Fruit fly (Drosophila melanogaster) whole organism, embryonic: ENCODE results near the gene CG6006.
A peak's percentile ranks its signal among the peaks of the same experiment; 100 is the strongest.

Source experiments
- Aef1 ChIP-seq: fragments of 200-800 bp; sonication (Bioruptor generic); IDR thresholded peaks from 3 replicates; pipeline ENCODE4 v1.3.6; 2022; ENCODE audit warnings: missing biosample characterization, missing genetic modification characterization
- BEAF-32 ChIP-seq: fragments of 200-800 bp; sonication (Bioruptor generic); optimal IDR thresholded peaks from 3 replicates; lab custom pipeline; 2017; ENCODE audit warnings: missing biosample characterization, missing genetic modification characterization, mild to moderate bottlenecking, moderate library complexity, missing genetic modification reagents
- Bdp1 ChIP-seq: fragments of 200-800 bp; sonication (Bioruptor generic); optimal IDR thresholded peaks from 3 replicates; lab custom pipeline; 2016; ENCODE audit warnings: missing biosample characterization, missing genetic modification characterization
- CG10209 ChIP-seq: fragments of 200-800 bp; sonication (Bioruptor generic); optimal IDR thresholded peaks from 3 replicates; lab custom pipeline; 2017; ENCODE audit warnings: missing biosample characterization, mild to moderate bottlenecking, missing genetic modification characterization, missing genetic modification reagents
- CG10267 ChIP-seq: fragments of 200-800 bp; sonication (Bioruptor generic); optimal IDR thresholded peaks from 2 replicates; lab custom pipeline; 2018; ENCODE audit warnings: missing biosample characterization, mild to moderate bottlenecking, missing genetic modification characterization, moderate library complexity
- CG11560 ChIP-seq: fragments of 200-800 bp; sonication (Bioruptor generic); IDR thresholded peaks from 3 replicates; pipeline ENCODE4 v1.3.6; 2022; ENCODE audit warnings: missing biosample characterization, missing genetic modification characterization
- CG12104 ChIP-seq: fragments of 200-800 bp; sonication (Bioruptor generic); optimal IDR thresholded peaks from 3 replicates; lab custom pipeline; 2016; ENCODE audit warnings: missing biosample characterization, missing genetic modification characterization
- CG15073 ChIP-seq: fragments of 200-800 bp; sonication (Bioruptor generic); optimal IDR thresholded peaks from 2 replicates; lab custom pipeline; 2016; ENCODE audit warnings: missing biosample characterization, missing genetic modification characterization
- CG15479 ChIP-seq: fragments of 200-800 bp; sonication (Bioruptor generic); optimal IDR thresholded peaks from 3 replicates; lab custom pipeline; 2019; ENCODE audit warnings: missing biosample characterization, mild to moderate bottlenecking, missing genetic modification characterization, moderate library complexity
- CG16779 ChIP-seq: fragments of 200-800 bp; sonication (Bioruptor generic); IDR thresholded peaks from 2 replicates; pipeline ENCODE4 v1.3.6; 2022; ENCODE audit warnings: missing biosample characterization, missing genetic modification characterization
- CG16813 ChIP-seq: fragments of 200-800 bp; sonication (Bioruptor generic); IDR thresholded peaks from 3 replicates; pipeline ENCODE4 v1.3.6; 2022; ENCODE audit warnings: missing biosample characterization, missing genetic modification characterization; ENCODE audit not compliant: partially characterized antibody
- CG16863 ChIP-seq: fragments of 200-800 bp; sonication (Bioruptor generic); optimal IDR thresholded peaks from 3 replicates; lab custom pipeline; 2016; ENCODE audit warnings: missing biosample characterization, missing genetic modification characterization
- CG17385 ChIP-seq: fragments of 200-800 bp; sonication (Bioruptor generic); optimal IDR thresholded peaks from 3 replicates; lab custom pipeline; 2018; ENCODE audit warnings: missing biosample characterization, mild to moderate bottlenecking, missing genetic modification characterization
- CG18476 ChIP-seq: fragments of 200-800 bp; sonication (Bioruptor generic); optimal IDR thresholded peaks from 2 replicates; lab custom pipeline; 2016; ENCODE audit warnings: missing biosample characterization, mild to moderate bottlenecking, missing genetic modification characterization
- CG30403 ChIP-seq: fragments of 200-800 bp; sonication (Bioruptor generic); optimal IDR thresholded peaks from 3 replicates; lab custom pipeline; 2016; ENCODE audit warnings: missing biosample characterization, missing genetic modification characterization
- CG43689 ChIP-seq: fragments of 200-800 bp; sonication (Bioruptor generic); IDR thresholded peaks from 2 replicates; pipeline ENCODE4 v1.3.6; 2022; ENCODE audit warnings: missing biosample characterization, missing genetic modification characterization
- CG4730 ChIP-seq: fragments of 200-800 bp; sonication (Bioruptor generic); IDR thresholded peaks from 2 replicates; pipeline ENCODE4 v1.3.6; 2022; ENCODE audit warnings: missing biosample characterization, missing genetic modification characterization
- CG6689 ChIP-seq: fragments of 200-800 bp; sonication (Bioruptor generic); IDR thresholded peaks from 2 replicates; pipeline ENCODE4 v1.3.6; 2022; ENCODE audit warnings: missing biosample characterization, missing genetic modification characterization
- CG7372 ChIP-seq: fragments of 200-800 bp; sonication (Bioruptor generic); IDR thresholded peaks from 2 replicates; pipeline ENCODE4 v1.3.6; 2022; ENCODE audit warnings: missing biosample characterization, missing genetic modification characterization
- Dek ChIP-seq: fragments of 200-800 bp; sonication (Bioruptor generic); optimal IDR thresholded peaks from 3 replicates; lab custom pipeline; 2019; ENCODE audit warnings: missing biosample characterization, mild to moderate bottlenecking, missing genetic modification characterization, moderate library complexity
- Eip74EF ChIP-seq, 2 experiments: fragments of 200-800 bp in 1 of 2; fragments of >200 bp in 1 of 2; sonication (Bioruptor generic) in 1 of 2; optimal IDR thresholded peaks; 2 replicates each; lab custom pipeline; 2017 to 2019; ENCODE audit warnings: missing biosample characterization in 2 of 2, missing genetic modification characterization in 2 of 2, mild to moderate bottlenecking in 1 of 2, moderate library complexity in 1 of 2
- Fer3 ChIP-seq: fragments of 200-800 bp; sonication (Bioruptor generic); optimal IDR thresholded peaks from 2 replicates; lab custom pipeline; 2018; ENCODE audit warnings: missing biosample characterization, mild to moderate bottlenecking, missing genetic modification characterization, moderate library complexity
- GATAe ChIP-seq: fragments of 200-800 bp; sonication (Bioruptor generic); conservative IDR thresholded peaks from 2 replicates; pipeline ENCODE4 v1.3.6; 2022; ENCODE audit warnings: missing biosample characterization, missing genetic modification characterization
- Gsc ChIP-seq: fragments of 200-800 bp; sonication (Bioruptor generic); IDR thresholded peaks from 2 replicates; pipeline ENCODE4 v1.3.6; 2022; ENCODE audit warnings: missing biosample characterization, missing genetic modification characterization
- Hand ChIP-seq: fragments of 200-800 bp; sonication (Bioruptor generic); optimal IDR thresholded peaks from 2 replicates; lab custom pipeline; 2017; ENCODE audit warnings: mild to moderate bottlenecking, missing biosample characterization, missing genetic modification reagents, missing genetic modification characterization
- Hmr ChIP-seq: fragments of 200-800 bp; sonication (Bioruptor generic); optimal IDR thresholded peaks from 3 replicates; lab custom pipeline; 2017; ENCODE audit warnings: mild to moderate bottlenecking, missing biosample characterization, missing genetic modification reagents, missing genetic modification characterization
- Hr78 ChIP-seq, 2 experiments: fragments of 200-800 bp in 1 of 2; fragments of >200 bp in 1 of 2; sonication (Bioruptor generic) in 1 of 2; optimal IDR thresholded peaks; 2 replicates each; lab custom pipeline; 2017 to 2019; ENCODE audit warnings: missing biosample characterization in 2 of 2, missing genetic modification characterization in 2 of 2, mild to moderate bottlenecking in 1 of 2, moderate library complexity in 1 of 2
- Lim3 ChIP-seq: fragments of 200-800 bp; sonication (Bioruptor generic); IDR thresholded peaks from 2 replicates; pipeline ENCODE4 v1.3.6; 2022; ENCODE audit warnings: missing biosample characterization, missing genetic modification characterization
- Max ChIP-seq: fragments of 200-800 bp; sonication (Bioruptor generic); optimal IDR thresholded peaks from 2 replicates; lab custom pipeline; 2016; ENCODE audit warnings: missing biosample characterization, mild to moderate bottlenecking, missing genetic modification characterization
- Rfx ChIP-seq: fragments of 200-800 bp; sonication (Bioruptor generic); IDR thresholded peaks from 2 replicates; pipeline ENCODE4 v1.3.6; 2022; ENCODE audit warnings: missing biosample characterization, missing genetic modification characterization
- Scr ChIP-seq: fragments of 200-800 bp; sonication (Bioruptor generic); IDR thresholded peaks from 2 replicates; pipeline ENCODE4 v1.3.6; 2022; ENCODE audit warnings: missing biosample characterization, missing genetic modification characterization; ENCODE audit not compliant: partially characterized antibody
- Sry-β ChIP-seq: fragments of 200-800 bp; sonication (Bioruptor generic); optimal IDR thresholded peaks from 2 replicates; lab custom pipeline; 2018; ENCODE audit warnings: missing biosample characterization, mild to moderate bottlenecking, missing genetic modification characterization, moderate library complexity
- Tbp ChIP-seq: fragments of >200 bp; optimal IDR thresholded peaks from 2 replicates; lab custom pipeline; 2018; ENCODE audit warnings: missing biosample characterization, missing genetic modification characterization
- ara ChIP-seq: fragments of 200-800 bp; sonication (Bioruptor generic); IDR thresholded peaks from 2 replicates; pipeline ENCODE4 v1.3.6; 2022; ENCODE audit warnings: missing biosample characterization, missing genetic modification characterization
- ash1 ChIP-seq: fragments of 200-800 bp; sonication (Bioruptor generic); optimal IDR thresholded peaks from 2 replicates; lab custom pipeline; 2018; ENCODE audit warnings: missing biosample characterization, mild to moderate bottlenecking, missing genetic modification characterization
- ato ChIP-seq: fragments of 200-800 bp; sonication (Bioruptor generic); IDR thresholded peaks from 2 replicates; pipeline ENCODE4 v1.3.6; 2022; ENCODE audit warnings: missing biosample characterization, missing genetic modification characterization; ENCODE audit not compliant: partially characterized antibody
- bcd ChIP-seq: fragments of 200-800 bp; sonication (Bioruptor generic); optimal IDR thresholded peaks from 2 replicates; lab custom pipeline; 2017; ENCODE audit warnings: missing biosample characterization, mild to moderate bottlenecking, missing genetic modification characterization
- btn ChIP-seq: fragments of 200-800 bp; sonication (Bioruptor generic); optimal IDR thresholded peaks from 2 replicates; lab custom pipeline; 2016; ENCODE audit warnings: missing biosample characterization, missing genetic modification characterization
- caup ChIP-seq: fragments of 200-800 bp; sonication (Bioruptor generic); optimal IDR thresholded peaks from 3 replicates; lab custom pipeline; 2017; ENCODE audit warnings: missing biosample characterization, mild to moderate bottlenecking, missing genetic modification characterization, moderate library complexity; ENCODE audit not compliant: severe bottlenecking
- chm ChIP-seq: fragments of 200-800 bp; sonication (Bioruptor generic); IDR thresholded peaks from 2 replicates; pipeline ENCODE4 v1.3.6; 2022; ENCODE audit warnings: missing biosample characterization, missing genetic modification characterization
- crp ChIP-seq, 2 experiments: fragments of 200-800 bp; sonication (Bioruptor generic); optimal IDR thresholded peaks; 2 replicates in 1 of 2; 3 replicates in 1 of 2; lab custom pipeline; 2017; ENCODE audit warnings: missing biosample characterization in 2 of 2, missing genetic modification characterization in 2 of 2, mild to moderate bottlenecking in 1 of 2, moderate library complexity in 1 of 2
- lbe ChIP-seq: fragments of 200-800 bp; sonication (Bioruptor generic); optimal IDR thresholded peaks from 2 replicates; lab custom pipeline; 2016; ENCODE audit warnings: missing biosample characterization, mild to moderate bottlenecking, missing genetic modification characterization
- mam ChIP-seq: fragments of 200-800 bp; sonication (Bioruptor generic); optimal IDR thresholded peaks from 3 replicates; lab custom pipeline; 2016; ENCODE audit warnings: missing biosample characterization, missing genetic modification characterization
- nerfin-2 ChIP-seq: fragments of 200-800 bp; sonication (Bioruptor generic); IDR thresholded peaks from 2 replicates; pipeline ENCODE4 v1.3.6; 2022; ENCODE audit warnings: missing biosample characterization, missing genetic modification characterization; ENCODE audit not compliant: partially characterized antibody
- pho ChIP-seq: fragments of 200-800 bp; sonication (Bioruptor generic); optimal IDR thresholded peaks from 2 replicates; lab custom pipeline; 2016; ENCODE audit warnings: missing biosample characterization, missing genetic modification characterization
- seq ChIP-seq: fragments of 200-800 bp; sonication (Bioruptor generic); IDR thresholded peaks from 2 replicates; pipeline ENCODE4 v1.3.6; 2022; ENCODE audit warnings: missing biosample characterization, missing genetic modification characterization
- slbo ChIP-seq: fragments of 200-800 bp; sonication (Bioruptor generic); IDR thresholded peaks from 2 replicates; pipeline ENCODE4 v1.3.6; 2022; ENCODE audit warnings: missing biosample characterization, missing genetic modification characterization
- sob ChIP-seq: fragments of 200-800 bp; sonication (Bioruptor generic); IDR thresholded peaks from 2 replicates; pipeline ENCODE4 v1.3.6; 2022; ENCODE audit warnings: missing biosample characterization, missing genetic modification characterization
- sr ChIP-seq: fragments of 200-800 bp; sonication (Bioruptor generic); IDR thresholded peaks from 3 replicates; pipeline ENCODE4 v1.3.6; 2022; ENCODE audit warnings: missing biosample characterization, missing genetic modification characterization

Gene CG6006

DNA sequence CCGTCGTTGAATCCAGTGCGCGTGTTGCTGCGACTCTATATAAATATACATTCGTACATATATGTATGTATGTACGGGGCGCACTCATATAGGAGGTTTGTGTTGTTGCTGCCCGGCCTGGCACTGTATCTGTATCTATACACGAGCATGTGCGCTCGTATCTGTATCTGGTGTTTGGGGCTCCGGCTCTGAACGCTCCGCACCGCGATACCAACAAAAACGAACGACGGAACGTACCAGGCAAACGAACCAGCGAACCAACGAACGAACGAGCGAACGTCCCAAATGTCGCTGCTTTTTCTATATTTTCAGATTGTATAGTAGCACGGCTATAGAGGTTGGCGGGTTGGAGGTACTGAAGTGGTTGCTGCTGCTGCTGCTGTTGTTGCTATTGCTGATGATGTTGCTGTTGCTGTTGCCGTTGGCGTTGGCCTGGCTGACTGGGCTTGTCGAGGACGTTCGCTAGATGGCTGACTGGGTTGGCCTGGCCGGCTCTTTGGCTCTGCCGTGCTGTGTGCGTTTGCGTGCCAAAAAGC lies 52.4 kb downstream of the CG6006 start (continued):
- TF ChIP-seq ash1 (GFP tag; lab: Kevin White, UChicago) (no peak), Tbp (GFP tag; lab: Kevin White, UChicago) (no peak), Dek (tag; lab: Kevin White, UChicago) (peak; percentile 44), chm (GFP tag; lab: Robert Waterston, UW) (peak; percentile 69), slbo (GFP tag; lab: Robert Waterston, UW) (no peak; the same call in 1 of the 2 replicates), lbe (GFP tag; lab: Kevin White, UChicago) (peak; percentile 65), CG30403 (no peak), ato (GFP tag; lab: Robert Waterston, UW) (0 out of 2 replicates have a peak, but pooled peaks have one; percentile 50), BEAF-32 (GFP tag; lab: Kevin White, UChicago) (no peak), CG10209 (GFP tag; lab: Kevin White, UChicago) (peak; percentile 6), crp (GFP tag; optimal IDR thresholded peaks at IDR 0.05; lab: Kevin White, UChicago) (no peak), caup (GFP tag; lab: Kevin White, UChicago) (peak; percentile 3), CG7372 (GFP tag; lab: Robert Waterston, UW) (no peak), Fer3 (tag; lab: Kevin White, UChicago) (no peak), CG12104 (GFP tag; lab: Kevin White, UChicago) (no peak), CG15073 (GFP tag; lab: Kevin White, UChicago) (no peak), Gsc (GFP tag; lab: Robert Waterston, UW) (no peak), mam (no peak), CG16779 (GFP tag; lab: Robert Waterston, UW) (no peak), CG16863 (GFP tag; lab: Kevin White, UChicago) (no peak), Rfx (GFP tag; lab: Robert Waterston, UW) (peak; percentile 60), Lim3 (GFP tag; lab: Robert Waterston, UW) (no peak), CG11560 (tag; lab: Robert Waterston, UW) (no peak), CG6689 (GFP tag; lab: Robert Waterston, UW) (no peak), Max (GFP tag; lab: Kevin White, UChicago) (no peak), Hr78 (GFP tag; optimal IDR thresholded peaks at IDR 0.05; lab: Kevin White, UChicago) (peak in 1 of 2 experiments; percentile 55), sob (GFP tag; lab: Robert Waterston, UW) (peak; percentile 59; the same call in 1 of the 2 replicates), GATAe (GFP tag; lab: Robert Waterston, UW) (peak; percentile 45; the same call in 1 of the 2 replicates), CG43689 (GFP tag; lab: Robert Waterston, UW) (no peak), CG18476 (GFP tag; lab: Kevin White, UChicago) (no peak), seq (GFP tag; lab: Robert Waterston, UW) (no peak), btn (GFP tag; lab: Kevin White, UChicago) (no peak), Eip74EF (GFP tag; optimal IDR thresholded peaks at IDR 0.05; lab: Kevin White, UChicago) (no peak), Sry-β (GFP tag; lab: Kevin White, UChicago) (no peak), Hand (GFP tag; lab: Kevin White, UChicago) (peak; percentile 40), Bdp1 (GFP tag; lab: Kevin White, UChicago) (no peak), ara (GFP tag; lab: Robert Waterston, UW) (0 out of 2 replicates have a peak, but pooled peaks have one; percentile 37), CG15479 (GFP tag; lab: Kevin White, UChicago) (no peak), CG17385 (no peak), Aef1 (GFP tag; lab: Robert Waterston, UW) (peak; percentile 71), bcd (GFP tag; lab: Kevin White, UChicago) (no peak), pho (GFP tag; lab: Kevin White, UChicago) (no peak), CG10267 (tag; lab: Kevin White, UChicago) (no peak), sr (GFP tag; lab: Robert Waterston, UW) (peak; percentile 43; the same call in 1 of the 3 replicates), nerfin-2 (GFP tag; lab: Robert Waterston, UW) (no peak), CG16813 (no peak), Hmr (peak; percentile 24), Scr (GFP tag; lab: Robert Waterston, UW) (peak; percentile 39; the same call in 1 of the 2 replicates), CG4730 (no peak)
